Worm (Caenorhabditis elegans) whole organism, L4/young adult: ENCODE measurements around the gene srr-1.

Experiments
- W03F9.2 ChIP-seq: fragments of 150-350 bp; optimal IDR thresholded peaks from 2 replicates; lab custom pipeline; 2014; ENCODE audit warnings: missing biosample characterization, missing genetic modification characterization
- dao-5 ChIP-seq: sonication (generic microtip); optimal IDR thresholded peaks from 2 replicates; lab custom pipeline; 2016; ENCODE audit warnings: missing genotype, missing genetic modification characterization, moderate library complexity, missing compliant biosample characterization
- him-1 ChIP-seq: sonication (generic microtip); optimal IDR thresholded peaks from 2 replicates; lab custom pipeline; 2016; ENCODE audit warnings: missing genotype, missing genetic modification reagents, missing genetic modification characterization, missing compliant biosample characterization

Gene srr-1

ce11 chrV:13071052-13071451 lies 17.5 kb upstream of the srr-1 start, which contains the start of gene C34B4.3:
TSS of gene C34B4.3 (minus strand) at chrV:13071152.
- no peak for TF ChIP-seq dao-5 (tag; lab: Kevin White, UChicago)
- no peak for TF ChIP-seq W03F9.2 (tag; lab: Kevin White, UChicago)
- no peak for TF ChIP-seq him-1 (tag; lab: Kevin White, UChicago)

ce11 chrV:13070278-13070677 lies 16.7 kb upstream of the srr-1 start:
- TF ChIP-seq W03F9.2 (tag; lab: Kevin White, UChicago) (no peak), him-1 (tag; lab: Kevin White, UChicago) (no peak), dao-5 (tag; lab: Kevin White, UChicago) (no peak)

- TF ChIP-seq W03F9.2 (tag; lab: Kevin White, UChicago) (no peak), dao-5 (tag; lab: Kevin White, UChicago) (no peak), him-1 (tag; lab: Kevin White, UChicago) (no peak)
These were observed 10.6 kb upstream of the srr-1 start for ce11 chrV:13064164-13064563.

ce11 chrV:13063402-13063801 lies 9.9 kb upstream of the srr-1 start:
- TF ChIP-seq dao-5 (tag; lab: Kevin White, UChicago) (no peak), W03F9.2 (tag; lab: Kevin White, UChicago) (no peak), him-1 (tag; lab: Kevin White, UChicago) (no peak)

- TF ChIP-seq dao-5 (tag; lab: Kevin White, UChicago) (no peak), W03F9.2 (tag; lab: Kevin White, UChicago) (no peak), him-1 (tag; lab: Kevin White, UChicago) (no peak)
These were observed 8.3 kb upstream of the srr-1 start, which contains the start of gene F42E8.1 for ce11 chrV:13061836-13062235. TSS of gene F42E8.1 (plus strand) at chrV:13062136.

ce11 chrV:13049149-13049610 lies 4.4 kb downstream of the srr-1 start, which contains the start of gene W07G4.8:
TSS of gene W07G4.8 (minus strand) at chrV:13049560.
- TF ChIP-seq W03F9.2 (tag; lab: Kevin White, UChicago) (no peak), him-1 (tag; lab: Kevin White, UChicago) (no peak), dao-5 (tag; lab: Kevin White, UChicago) (no peak)

ce11 chrV:13047574-13048030 lies 5.9 kb downstream of the srr-1 start, which contains the start of gene W07G4.5:
TSS of gene W07G4.5 (plus strand) at chrV:13047980.
- TF ChIP-seq dao-5 (tag; lab: Kevin White, UChicago) = no peak
- no peak for TF ChIP-seq W03F9.2 (tag; lab: Kevin White, UChicago)
- no peak for TF ChIP-seq him-1 (tag; lab: Kevin White, UChicago)

- TF ChIP-seq W03F9.2 (tag; lab: Kevin White, UChicago) = no peak
- no peak for TF ChIP-seq him-1 (tag; lab: Kevin White, UChicago)
- no peak for TF ChIP-seq dao-5 (tag; lab: Kevin White, UChicago)
These were observed 7.1 kb downstream of the srr-1 start for ce11 chrV:13046125-13047123.

ce11 chrV:13045017-13045416 lies 8.5 kb downstream of the srr-1 start:
- TF ChIP-seq W03F9.2 (tag; lab: Kevin White, UChicago) (no peak), him-1 (tag; lab: Kevin White, UChicago) (no peak), dao-5 (tag; lab: Kevin White, UChicago) (no peak)

ce11 chrV:13043832-13044521 lies 9.6 kb downstream of the srr-1 start:
- TF ChIP-seq W03F9.2 (tag; lab: Kevin White, UChicago) (no peak), him-1 (tag; lab: Kevin White, UChicago) (no peak), dao-5 (tag; lab: Kevin White, UChicago) (no peak)

- TF ChIP-seq him-1 (tag; lab: Kevin White, UChicago) (no peak), W03F9.2 (tag; lab: Kevin White, UChicago) (no peak), dao-5 (tag; lab: Kevin White, UChicago) (no peak)
These were observed 10.3 kb downstream of the srr-1 start, which contains the start of gene lap-2 for ce11 chrV:13043195-13043762. TSS of gene lap-2 (plus strand) at chrV:13043712.

ce11 chrV:13041666-13042065 lies 11.9 kb downstream of the srr-1 start, which contains the start of gene scyl-1:
TSS of gene scyl-1 (minus strand) at chrV:13041721.
- TF ChIP-seq dao-5 (tag; lab: Kevin White, UChicago) (no peak), him-1 (tag; lab: Kevin White, UChicago) (no peak), W03F9.2 (tag; lab: Kevin White, UChicago) (no peak)
